Fruit fly (Drosophila melanogaster) whole organism, wandering third instar larva: ENCODE data around the gene CG33229.
A peak's percentile ranks its signal among the peaks of the same experiment; 100 is the strongest.

Experiments used
- Abd-B ChIP-seq: fragments of >200 bp; optimal IDR thresholded peaks from 2 replicates; lab custom pipeline; 2017; ENCODE audit warnings: missing biosample characterization, missing genetic modification characterization
- CG32264 ChIP-seq: fragments of 200-800 bp; sonication (Bioruptor generic); optimal IDR thresholded peaks from 2 replicates; lab custom pipeline; 2016; ENCODE audit warnings: missing biosample characterization, missing genetic modification characterization
- CG9705 ChIP-seq: fragments of 200-800 bp; sonication (Bioruptor generic); optimal IDR thresholded peaks from 2 replicates; lab custom pipeline; 2018; ENCODE audit warnings: missing biosample characterization, mild to moderate bottlenecking, missing genetic modification characterization
- Dif ChIP-seq: fragments of 200-275, 200-300 bp; sonication (Bioruptor generic); optimal IDR thresholded peaks from 2 replicates; lab custom pipeline; 2018; ENCODE audit warnings: missing biosample characterization, missing genetic modification characterization; ENCODE audit not compliant: partially characterized antibody
- GATAd ChIP-seq: sonication (Bioruptor generic); optimal IDR thresholded peaks from 2 replicates; lab custom pipeline; 2016; ENCODE audit warnings: missing biosample characterization, missing genetic modification characterization
- HLH106 ChIP-seq: fragments of 200-800 bp; optimal IDR thresholded peaks from 3 replicates; lab custom pipeline; 2019; ENCODE audit warnings: missing biosample characterization, mild to moderate bottlenecking, missing genetic modification characterization, moderate library complexity
- Hnf4 ChIP-seq: fragments of 200-800 bp; sonication (Bioruptor generic); optimal IDR thresholded peaks from 2 replicates; lab custom pipeline; 2016; ENCODE audit warnings: missing biosample characterization, mild to moderate bottlenecking, missing genetic modification characterization
- Hr78 ChIP-seq: fragments of >200 bp; optimal IDR thresholded peaks from 2 replicates; lab custom pipeline; 2017; ENCODE audit warnings: missing biosample characterization, missing genetic modification characterization
- Hr83 ChIP-seq: fragments of 200-300 bp; sonication (Bioruptor generic); optimal IDR thresholded peaks from 2 replicates; lab custom pipeline; 2016; ENCODE audit warnings: missing biosample characterization, mild to moderate bottlenecking, missing genetic modification characterization, moderate library complexity; ENCODE audit not compliant: poor library complexity, severe bottlenecking
- Jra ChIP-seq: sonication (Bioruptor generic); optimal IDR thresholded peaks from 2 replicates; lab custom pipeline; 2016; ENCODE audit warnings: missing biosample characterization, missing genetic modification characterization
- Mio ChIP-seq: sonication (Bioruptor generic); optimal IDR thresholded peaks from 2 replicates; lab custom pipeline; 2016; ENCODE audit warnings: missing biosample characterization, missing genetic modification characterization
- Myc ChIP-seq: fragments of >200 bp; optimal IDR thresholded peaks from 2 replicates; lab custom pipeline; 2017
- OdsH ChIP-seq: fragments of 200-800 bp; sonication (Bioruptor generic); optimal IDR thresholded peaks from 2 replicates; lab custom pipeline; 2016; ENCODE audit warnings: missing biosample characterization, mild to moderate bottlenecking, missing genetic modification characterization
- Rel ChIP-seq, 2 experiments: fragments of 200-800 bp; sonication (Bioruptor generic) in 1 of 2; optimal IDR thresholded peaks; 2 replicates in 1 of 2; 3 replicates in 1 of 2; lab custom pipeline; 2016 to 2019; ENCODE audit warnings: mild to moderate bottlenecking in 2 of 2, missing biosample characterization in 2 of 2, missing genetic modification characterization in 2 of 2, moderate library complexity in 1 of 2
- Sp1 ChIP-seq: fragments of 200-800 bp; sonication (Bioruptor generic); optimal IDR thresholded peaks from 3 replicates; lab custom pipeline; 2019; ENCODE audit warnings: missing biosample characterization, mild to moderate bottlenecking, missing genetic modification characterization, moderate library complexity
- Vsx2 ChIP-seq: fragments of 200-300, 225-300 bp; sonication (Bioruptor generic); optimal IDR thresholded peaks from 2 replicates; lab custom pipeline; 2018; ENCODE audit warnings: missing biosample characterization, missing genetic modification characterization; ENCODE audit not compliant: partially characterized antibody
- br ChIP-seq: fragments of 200-800 bp; sonication (Bioruptor generic); optimal IDR thresholded peaks from 2 replicates; lab custom pipeline; 2016; ENCODE audit warnings: missing biosample characterization, missing genetic modification characterization
- brk ChIP-seq: fragments of 200-800 bp; sonication (Bioruptor generic); optimal IDR thresholded peaks from 2 replicates; lab custom pipeline; 2016; ENCODE audit warnings: missing biosample characterization, mild to moderate bottlenecking, missing genetic modification characterization
- dl ChIP-seq, 2 experiments: fragments of 175-275, 200-275 bp in 1 of 2; fragments of 200-275 bp in 1 of 2; sonication (Bioruptor generic); optimal IDR thresholded peaks; lab custom pipeline; 2018; ENCODE audit warnings: mild to moderate bottlenecking in 2 of 2, missing biosample characterization in 2 of 2, missing genetic modification characterization in 2 of 2, moderate library complexity in 2 of 2; ENCODE audit not compliant: partially characterized antibody in 2 of 2, insufficient read depth in 1 of 2
- dmrt93B ChIP-seq: fragments of 200-800 bp; sonication (Bioruptor generic); optimal IDR thresholded peaks from 2 replicates; lab custom pipeline; 2018; ENCODE audit warnings: missing biosample characterization, mild to moderate bottlenecking, missing genetic modification characterization
- dsf ChIP-seq: sonication (Bioruptor generic); optimal IDR thresholded peaks from 2 replicates; lab custom pipeline; 2016; ENCODE audit warnings: missing biosample characterization, missing genetic modification characterization, borderline replicate concordance
- ey ChIP-seq: fragments of 200-800 bp; sonication (Bioruptor generic); optimal IDR thresholded peaks from 2 replicates; lab custom pipeline; 2016; ENCODE audit warnings: missing biosample characterization, missing genetic modification characterization
- foxo ChIP-seq, 2 experiments: fragments of 200-800 bp; sonication (Bioruptor generic); optimal IDR thresholded peaks; 2 replicates in 1 of 2; 3 replicates in 1 of 2; lab custom pipeline; 2016 to 2017; ENCODE audit warnings: missing biosample characterization in 2 of 2, missing genetic modification characterization in 2 of 2
- fru ChIP-seq: fragments of 200-800 bp; sonication (Bioruptor generic); optimal IDR thresholded peaks from 3 replicates; lab custom pipeline; 2016; ENCODE audit warnings: missing biosample characterization, mild to moderate bottlenecking, missing genetic modification characterization
- h ChIP-seq: fragments of 200-800 bp; sonication (Bioruptor generic); optimal IDR thresholded peaks from 3 replicates; lab custom pipeline; 2016; ENCODE audit warnings: missing biosample characterization, mild to moderate bottlenecking, missing genetic modification characterization
- lola ChIP-seq: fragments of >200 bp; optimal IDR thresholded peaks from 2 replicates; lab custom pipeline; 2017; ENCODE audit warnings: missing biosample characterization, missing genetic modification characterization
- psq ChIP-seq: fragments of 200-800 bp; sonication (Bioruptor generic); optimal IDR thresholded peaks from 3 replicates; lab custom pipeline; 2017; ENCODE audit warnings: missing biosample characterization, mild to moderate bottlenecking, missing genetic modification characterization, moderate library complexity
- rgr ChIP-seq: fragments of 200-800 bp; sonication (Bioruptor generic); optimal IDR thresholded peaks from 3 replicates; lab custom pipeline; 2016; ENCODE audit warnings: missing biosample characterization, mild to moderate bottlenecking, missing genetic modification characterization
- sv ChIP-seq: fragments of 200-800 bp; sonication (Bioruptor generic); optimal IDR thresholded peaks from 3 replicates; lab custom pipeline; 2016; ENCODE audit warnings: missing biosample characterization, missing genetic modification characterization

Gene CG33229

DNA sequence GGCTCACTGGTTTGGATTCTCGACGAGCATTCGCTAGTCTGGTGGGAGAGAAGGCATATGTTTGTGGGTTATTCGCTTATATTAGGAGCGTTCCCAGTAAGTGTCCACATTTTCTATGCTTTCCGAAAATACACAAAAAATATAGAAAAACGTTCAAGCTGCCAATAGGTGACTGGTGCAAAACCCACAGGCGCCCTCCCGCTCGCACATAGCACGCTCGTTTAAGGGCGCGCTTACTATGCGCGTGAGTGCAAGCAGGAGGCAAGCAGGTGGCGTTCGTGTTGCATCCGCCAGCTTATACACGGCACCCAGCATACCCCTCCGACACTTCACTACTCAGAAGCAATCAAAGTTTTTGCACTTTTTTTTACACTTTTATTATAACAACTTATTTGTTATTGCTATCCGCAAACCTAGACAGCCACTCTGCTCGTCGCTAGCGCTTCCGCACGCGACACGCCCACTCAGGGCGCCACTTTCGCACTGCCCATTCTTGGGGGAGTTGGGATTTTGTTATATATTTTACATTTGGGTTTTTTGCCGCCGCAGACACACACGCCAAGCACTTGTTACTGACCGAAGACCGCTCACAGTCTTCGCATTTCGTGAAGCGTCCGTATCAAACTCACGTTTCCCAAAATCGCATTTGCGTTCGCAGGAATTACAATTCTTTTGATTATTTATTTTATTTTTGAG, 24.5 kb upstream of the CG33229 start:
- TF ChIP-seq Hr83 (GFP tag; lab: Kevin White, UChicago) (no peak), Dif (GFP tag; lab: Kevin White, UChicago) (peak; percentile 98), Abd-B (GFP tag; lab: Kevin White, UChicago) (no peak), Rel (GFP tag; optimal IDR thresholded peaks at IDR 0.05; lab: Kevin White, UChicago) (no peak), Rel (tag; optimal IDR thresholded peaks at IDR 0.05; lab: Kevin White, UChicago) (peak; percentile 12), dl (GFP tag; optimal IDR thresholded peaks at IDR 0.05; lab: Kevin White, UChicago; ENCODE audit: insufficient read depth in 1 of 2, partially characterized antibody in 2 of 2) (peak in 1 of 2 experiments; percentile 64), HLH106 (no peak), brk (no peak)
- TF ChIP-seq, all 38 proteins: peak for 3

DNA sequence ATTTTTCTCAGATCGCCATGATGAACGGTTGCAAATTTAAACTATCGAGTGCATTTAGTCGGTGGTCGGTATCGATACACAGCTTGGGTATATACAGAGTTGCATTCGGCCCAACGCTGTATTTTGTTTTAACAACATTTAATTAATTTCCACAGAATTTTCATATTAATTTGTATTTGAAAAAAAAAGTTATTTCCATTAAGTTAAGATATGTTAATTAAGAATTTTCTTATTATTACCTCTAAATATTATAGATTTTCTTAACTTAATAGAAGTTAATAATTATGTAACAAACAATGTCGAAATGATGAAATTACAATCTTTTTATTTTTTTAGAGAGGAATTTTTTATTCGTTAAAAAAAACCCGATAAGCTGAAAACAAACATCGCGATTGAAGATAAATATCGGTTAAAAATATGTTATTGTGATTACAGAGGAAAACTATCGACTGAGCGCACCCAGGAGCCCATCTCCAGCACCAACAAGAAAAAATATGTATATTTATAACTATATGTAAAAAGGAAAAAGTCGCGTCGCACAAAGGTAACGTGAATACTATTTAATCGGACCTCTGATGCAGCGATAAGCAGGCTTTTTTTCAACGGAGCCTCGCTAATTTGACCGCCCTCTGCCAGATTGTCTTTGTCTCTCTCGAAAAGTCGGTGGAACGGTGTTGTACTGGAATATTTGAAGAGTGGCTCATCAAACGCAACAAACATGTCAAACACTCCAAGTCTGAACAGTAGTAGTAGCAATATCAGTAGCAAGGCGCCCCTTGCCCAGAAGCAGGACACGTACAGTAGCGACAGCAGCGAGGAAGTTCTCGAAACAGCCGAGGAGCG, 23.7 kb upstream of the CG33229 start, which contains the start of the genes rno and mri:
Gene rno (minus strand): TSS at position 9 of the 843 bp plus-strand sequence.
Gene mri (plus strand): TSS at position 421 of the 843 bp plus-strand sequence.
- TF ChIP-seq dl (GFP tag; optimal IDR thresholded peaks at IDR 0.05; lab: Kevin White, UChicago; ENCODE audit: insufficient read depth in 1 of 2, partially characterized antibody in 2 of 2) (no peak), psq (GFP tag; lab: Kevin White, UChicago) (peak; percentile 52), Sp1 (peak; percentile 69), HLH106 (peak; percentile 78), sv (GFP tag; lab: Kevin White, UChicago) (peak; percentile 12), dmrt93B (GFP tag; lab: Kevin White, UChicago) (peak; percentile 60), Hr83 (GFP tag; lab: Kevin White, UChicago) (peak; percentile 89), Vsx2 (GFP tag; lab: Kevin White, UChicago) (no peak), CG9705 (GFP tag; lab: Kevin White, UChicago) (peak; percentile 57), OdsH (GFP tag; lab: Kevin White, UChicago) (peak; percentile 68), fru (GFP tag; lab: Kevin White, UChicago) (peak; percentile 6), Rel (GFP tag; optimal IDR thresholded peaks at IDR 0.05; lab: Kevin White, UChicago) (peak; percentile 6), Rel (tag; optimal IDR thresholded peaks at IDR 0.05; lab: Kevin White, UChicago) (no peak), CG32264 (GFP tag; lab: Kevin White, UChicago) (no peak), rgr (peak; percentile 73), h (peak; percentile 17), foxo (GFP tag; optimal IDR thresholded peaks at IDR 0.05; lab: Kevin White, UChicago) (peak in 1 of 2 experiments; percentile 75), br (GFP tag; lab: Kevin White, UChicago) (no peak), lola (GFP tag; lab: Kevin White, UChicago) (no peak), Hnf4 (GFP tag; lab: Kevin White, UChicago) (no peak)
- TF ChIP-seq, all 38 proteins: peak for 13

DNA sequence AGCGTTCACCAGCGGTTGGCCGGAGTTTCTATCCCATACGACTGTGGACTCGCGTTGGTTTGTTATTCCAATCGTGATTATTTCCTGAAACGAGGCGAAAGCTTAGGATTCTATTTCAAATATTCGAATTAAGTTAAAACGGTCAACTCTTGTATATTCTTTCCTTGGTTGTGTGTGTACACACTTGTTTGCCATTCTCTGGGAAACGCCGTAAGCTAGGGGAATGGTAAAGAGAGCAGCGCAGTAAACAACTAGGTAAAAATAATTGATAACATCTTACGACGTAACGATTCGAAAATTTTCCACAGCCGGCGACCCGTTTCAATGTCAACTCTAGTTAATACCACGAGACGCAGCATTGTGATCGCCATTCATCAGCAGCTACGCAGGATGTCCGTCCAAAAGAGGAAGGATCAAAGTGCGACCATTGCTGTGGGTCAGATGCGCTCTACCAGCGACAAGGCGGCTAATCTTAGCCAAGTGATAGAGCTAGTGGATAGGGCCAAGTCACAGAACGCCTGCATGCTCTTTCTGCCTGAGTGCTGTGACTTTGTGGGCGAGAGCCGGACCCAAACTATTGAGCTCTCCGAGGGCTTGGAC, 20.0 kb upstream of the CG33229 start, which contains the start of gene NitFhit:
Gene NitFhit (plus strand): TSS at position 195 of the 600 bp plus-strand sequence.
- TF ChIP-seq fru (GFP tag; lab: Kevin White, UChicago) (peak; percentile 38), Mio (GFP tag; lab: Kevin White, UChicago) (no peak), Myc (lab: Kevin White, UChicago) (peak; percentile 6), Hr78 (GFP tag; lab: Kevin White, UChicago) (no peak), Rel (GFP tag; optimal IDR thresholded peaks at IDR 0.05; lab: Kevin White, UChicago) (no peak), Rel (tag; optimal IDR thresholded peaks at IDR 0.05; lab: Kevin White, UChicago) (peak; percentile 32)

DNA sequence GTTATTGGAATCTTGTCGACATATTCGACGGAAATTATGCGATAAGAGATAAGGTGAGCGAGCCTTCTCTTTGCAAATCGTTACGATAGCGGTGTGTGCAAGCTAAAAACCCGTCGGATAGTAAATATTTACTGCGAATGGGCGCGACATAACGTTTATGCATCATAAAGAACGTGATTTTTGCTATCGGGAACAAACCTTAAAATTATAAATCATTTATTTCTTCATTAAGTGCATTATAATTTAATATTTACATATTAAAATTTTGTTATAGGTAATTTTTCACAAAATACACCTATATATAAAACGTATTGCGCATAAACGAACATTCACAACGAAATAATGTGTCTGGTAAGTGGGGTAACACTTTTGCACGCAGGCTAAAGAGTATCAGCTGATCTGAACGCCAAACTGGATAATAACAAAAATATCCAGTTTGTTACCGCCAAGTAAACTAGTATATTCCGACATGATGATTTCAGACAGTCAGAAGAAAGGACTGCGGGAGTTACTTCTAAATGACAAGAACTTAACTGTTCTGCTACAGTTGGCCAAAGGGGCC, 17.8 kb upstream of the CG33229 start, which contains the start of the genes Gk1 and CG13876:
Gene Gk1 (minus strand): TSS at position 122 of the 562 bp plus-strand sequence.
Gene CG13876 (plus strand): TSS at position 412 of the 562 bp plus-strand sequence.
- TF ChIP-seq dsf (GFP tag; lab: Kevin White, UChicago) (peak; percentile 51), rgr (peak; percentile 97), dl (GFP tag; optimal IDR thresholded peaks at IDR 0.05; lab: Kevin White, UChicago; ENCODE audit: insufficient read depth in 1 of 2, partially characterized antibody in 2 of 2) (no peak), foxo (GFP tag; optimal IDR thresholded peaks at IDR 0.05; lab: Kevin White, UChicago) (peak in 1 of 2 experiments; percentile 97), Sp1 (peak; percentile 98), Rel (GFP tag; optimal IDR thresholded peaks at IDR 0.05; lab: Kevin White, UChicago) (peak; percentile 76), Rel (tag; optimal IDR thresholded peaks at IDR 0.05; lab: Kevin White, UChicago) (peak; percentile 90), sv (GFP tag; lab: Kevin White, UChicago) (peak; percentile 73), CG32264 (GFP tag; lab: Kevin White, UChicago) (peak; percentile 52), Jra (GFP tag; lab: Kevin White, UChicago) (peak; percentile 77), ey (GFP tag; lab: Kevin White, UChicago) (peak; percentile 84), h (peak; percentile 94), HLH106 (peak; percentile 98), Hr83 (GFP tag; lab: Kevin White, UChicago) (peak; percentile 21), CG9705 (GFP tag; lab: Kevin White, UChicago) (peak; percentile 94), GATAd (GFP tag; lab: Kevin White, UChicago) (no peak), br (GFP tag; lab: Kevin White, UChicago) (no peak), psq (GFP tag; lab: Kevin White, UChicago) (peak; percentile 91), lola (GFP tag; lab: Kevin White, UChicago) (no peak), Mio (GFP tag; lab: Kevin White, UChicago) (no peak), Hnf4 (GFP tag; lab: Kevin White, UChicago) (peak; percentile 81), Myc (lab: Kevin White, UChicago) (peak; percentile 6), OdsH (GFP tag; lab: Kevin White, UChicago) (peak; percentile 96), fru (GFP tag; lab: Kevin White, UChicago) (peak; percentile 95)
